Worm (Caenorhabditis elegans) whole organism, L2 larva: ENCODE data around the gene B0524.2.

Source experiments
- R02D3.7 ChIP-seq: fragments of 150-350 bp; optimal IDR thresholded peaks from 2 replicates; lab custom pipeline; 2014; ENCODE audit warnings: missing biosample characterization, missing genetic modification characterization
- dmd-4 ChIP-seq: sonication (generic microtip); optimal IDR thresholded peaks from 2 replicates; lab custom pipeline; 2017; ENCODE audit warnings: missing biosample characterization, missing genetic modification characterization
- fos-1 ChIP-seq: fragments of 150-350 bp; optimal IDR thresholded peaks from 2 replicates; lab custom pipeline; 2014; ENCODE audit warnings: missing biosample characterization, missing genetic modification characterization
- lin-13 ChIP-seq: fragments of 150-350 bp; optimal IDR thresholded peaks from 2 replicates; lab custom pipeline; 2014; ENCODE audit warnings: missing biosample characterization, missing genetic modification reagents, missing genetic modification characterization
- lsy-2 ChIP-seq, 2 experiments: fragments of 150-350 bp in 1 of 2; sonication (generic microtip) in 1 of 2; optimal IDR thresholded peaks; 2 replicates each; lab custom pipeline; 2014 to 2017; ENCODE audit warnings: missing biosample characterization in 2 of 2, missing genetic modification characterization in 2 of 2
- skn-1 ChIP-seq: sonication (generic microtip); optimal IDR thresholded peaks from 2 replicates; lab custom pipeline; 2017; ENCODE audit warnings: missing biosample characterization, missing genetic modification characterization
- unc-62 ChIP-seq: fragments of 150-350 bp; optimal IDR thresholded peaks from 2 replicates; lab custom pipeline; 2014; ENCODE audit warnings: missing biosample characterization, missing genetic modification reagents, missing genetic modification characterization
- zag-1 ChIP-seq: fragments of 150-350 bp; optimal IDR thresholded peaks from 2 replicates; lab custom pipeline; 2014; ENCODE audit warnings: missing biosample characterization, missing genetic modification characterization

DNA sequence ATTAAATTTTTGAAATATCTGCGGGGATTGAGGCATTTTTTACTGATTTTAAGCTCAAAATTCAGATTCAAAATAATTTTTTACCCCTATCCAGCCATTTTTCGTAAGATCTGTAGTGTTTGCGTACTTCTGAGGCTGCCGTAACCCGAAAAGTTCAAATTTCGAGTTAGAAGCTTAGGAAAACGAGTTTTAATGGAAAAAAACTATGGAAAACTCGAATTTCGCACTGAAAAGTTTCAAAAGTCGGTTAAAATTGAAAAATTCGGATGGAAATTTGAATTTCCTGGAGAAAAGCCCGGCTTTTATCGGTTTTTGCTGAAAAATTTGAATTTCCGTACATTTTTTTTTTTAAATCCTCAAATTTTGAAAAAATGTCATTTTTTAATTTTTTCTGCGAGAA, 10.1 kb downstream of the B0524.2 start:
- TF ChIP-seq fos-1 (tag; lab: Kevin White, UChicago), result no peak
- TF ChIP-seq lin-13 (GFP tag; lab: Kevin White, UChicago), result no peak
- TF ChIP-seq unc-62 (GFP tag; lab: Kevin White, UChicago), result no peak
- TF ChIP-seq skn-1 (tag; lab: Kevin White, UChicago), result no peak
- no peak for TF ChIP-seq R02D3.7 (tag; lab: Kevin White, UChicago)
- TF ChIP-seq dmd-4 (tag; lab: Kevin White, UChicago), result no peak
- TF ChIP-seq zag-1 (tag; lab: Kevin White, UChicago), result no peak
- no peak for TF ChIP-seq lsy-2 (tag; optimal IDR thresholded peaks at IDR 0.05; lab: Kevin White, UChicago)
